Worm (Caenorhabditis elegans): Measurements from ENCODE around the gene W09D6.5.

ce11 chrIII:11095687-11096086, 7.4 kb downstream of the W09D6.5 start:
- no peak for TF ChIP-seq snpc-4 (tag; optimal IDR thresholded peaks at IDR 0.05)
- TF ChIP-seq sox-4 (tag; optimal IDR thresholded peaks at IDR 0.05), result no peak
- TF ChIP-seq tbx-2 (tag; optimal IDR thresholded peaks at IDR 0.05), result no peak
- no peak for TF ChIP-seq ztf-11 (tag; optimal IDR thresholded peaks at IDR 0.05)
- no peak for TF ChIP-seq dpl-1 (GFP tag; optimal IDR thresholded peaks at IDR 0.05)
- TF ChIP-seq elt-2 (tag; optimal IDR thresholded peaks at IDR 0.05), result no peak
- TF ChIP-seq grh-1 (GFP tag; IDR thresholded peaks at IDR 0.05), result no peak
- no peak for TF ChIP-seq unc-86 (tag; optimal IDR thresholded peaks at IDR 0.05)

Measured in whole organism, L1 larva.